Worm (Caenorhabditis elegans) whole organism, early embryonic: Measurements from ENCODE around the gene srw-10.

Experiments used
- B0310.2 ChIP-seq: sonication (generic microtip); optimal IDR thresholded peaks from 2 replicates; lab custom pipeline; 2016; ENCODE audit warnings: mild to moderate bottlenecking, missing genetic modification characterization, missing compliant biosample characterization
- F13C5.2 ChIP-seq: sonication (generic microtip); optimal IDR thresholded peaks from 2 replicates; lab custom pipeline; 2017; ENCODE audit warnings: mild to moderate bottlenecking, missing genetic modification characterization, inconsistent platforms, missing compliant biosample characterization
- aly-1 ChIP-seq: sonication (generic microtip); optimal IDR thresholded peaks from 2 replicates; lab custom pipeline; 2016; ENCODE audit warnings: missing genetic modification characterization, missing compliant biosample characterization
- ama-1 ChIP-seq: fragments of 150-350 bp; optimal IDR thresholded peaks from 2 replicates; lab custom pipeline; 2014
- ceh-13 ChIP-seq: fragments of 200-800 bp; sonication (Bioruptor generic); optimal IDR thresholded peaks from 2 replicates; lab custom pipeline; 2018; ENCODE audit warnings: mild to moderate bottlenecking, missing genetic modification characterization, missing compliant biosample characterization
- ceh-36 ChIP-seq: sonication (generic microtip); optimal IDR thresholded peaks from 2 replicates; lab custom pipeline; 2016; ENCODE audit warnings: missing genetic modification characterization, inconsistent platforms, missing compliant biosample characterization
- ets-7 ChIP-seq: sonication (generic microtip); optimal IDR thresholded peaks from 2 replicates; lab custom pipeline; 2016; ENCODE audit warnings: missing genotype, missing genetic modification characterization, missing compliant biosample characterization
- flt-1 ChIP-seq: fragments of 200-800 bp; sonication (Bioruptor generic); IDR thresholded peaks from 2 replicates; pipeline ENCODE4 v1.3.6; 2022; ENCODE audit warnings: missing genetic modification characterization, missing compliant biosample characterization
- hmbx-1 ChIP-seq: sonication (generic microtip); optimal IDR thresholded peaks from 2 replicates; lab custom pipeline; 2016; ENCODE audit warnings: mild to moderate bottlenecking, missing genetic modification characterization, missing compliant biosample characterization
- hmg-4 ChIP-seq: fragments of 200-800 bp; sonication (Bioruptor generic); optimal IDR thresholded peaks from 2 replicates; lab custom pipeline; 2018; ENCODE audit warnings: mild to moderate bottlenecking, missing genetic modification characterization, missing compliant biosample characterization
- hnd-1 ChIP-seq: sonication (generic microtip); optimal IDR thresholded peaks from 2 replicates; lab custom pipeline; 2016; ENCODE audit warnings: missing genetic modification characterization, missing compliant biosample characterization
- pes-1 ChIP-seq: fragments of 200-800 bp; sonication (Bioruptor generic); IDR thresholded peaks from 2 replicates; pipeline ENCODE4 v1.3.6; 2022; ENCODE audit warnings: missing genetic modification reagents, missing genetic modification characterization, missing compliant biosample characterization
- scrt-1 ChIP-seq: fragments of 200-800 bp; sonication (Bioruptor generic); IDR thresholded peaks from 2 replicates; pipeline ENCODE4 v1.3.6; 2022; ENCODE audit warnings: missing genetic modification characterization, missing compliant biosample characterization
- sea-1 ChIP-seq: fragments of 200-800 bp; sonication (Bioruptor generic); conservative IDR thresholded peaks from 2 replicates; pipeline ENCODE4 v1.3.6; 2022; ENCODE audit warnings: missing genetic modification characterization, missing compliant biosample characterization
- tbx-11 ChIP-seq: fragments of 200-800 bp; sonication (Bioruptor generic); IDR thresholded peaks from 2 replicates; pipeline ENCODE4 v1.3.6; 2022; ENCODE audit warnings: missing genetic modification characterization, missing compliant biosample characterization
- tbx-37 ChIP-seq: fragments of 200-800 bp; sonication (Bioruptor generic); conservative IDR thresholded peaks from 2 replicates; pipeline ENCODE4 v1.3.6; 2022; ENCODE audit warnings: missing genetic modification reagents, missing genetic modification characterization, missing compliant biosample characterization
- tra-4 ChIP-seq: sonication (generic microtip); optimal IDR thresholded peaks from 2 replicates; lab custom pipeline; 2017; ENCODE audit warnings: missing genetic modification characterization, missing compliant biosample characterization

The srw-10 gene

ce11 chrIII:12738935-12739334, 16.2 kb upstream of the srw-10 start:
- no peak for TF ChIP-seq tbx-11 (GFP tag; lab: Robert Waterston, UW)
- no peak for TF ChIP-seq ama-1 (lab: Kevin White, UChicago)
- TF ChIP-seq F13C5.2 = no peak
- no peak for TF ChIP-seq flt-1 (GFP tag; lab: Robert Waterston, UW)
- no peak for TF ChIP-seq tra-4 (tag; lab: Kevin White, UChicago)
- TF ChIP-seq pes-1 = no peak
- TF ChIP-seq hmg-4 (GFP tag; lab: Kevin White, UChicago) = no peak
- no peak for TF ChIP-seq B0310.2 (tag; lab: Kevin White, UChicago)
- TF ChIP-seq hnd-1 (tag; lab: Kevin White, UChicago) = no peak

DNA sequence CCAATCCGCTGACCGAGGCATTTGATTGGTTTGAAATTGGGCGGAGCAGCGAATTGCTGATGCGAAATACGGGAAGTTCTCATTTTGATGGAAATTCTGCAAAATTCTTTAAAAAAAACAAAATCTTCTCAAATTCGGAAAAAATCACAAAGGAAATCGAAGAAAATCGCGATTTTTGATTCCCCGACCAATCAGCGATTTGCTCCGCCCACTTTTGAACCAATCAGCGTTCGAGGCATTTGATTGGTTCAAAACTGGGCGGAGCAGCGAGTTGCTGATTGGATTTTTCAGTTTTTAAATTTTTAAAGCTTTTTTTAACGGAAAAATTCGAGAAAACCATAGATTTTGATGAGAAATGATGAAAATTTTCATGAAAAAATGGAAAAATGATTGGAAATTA, 14.8 kb upstream of the srw-10 start:
- no peak for TF ChIP-seq ceh-36 (tag; lab: Kevin White, UChicago)
- TF ChIP-seq hmbx-1 (tag; lab: Kevin White, UChicago) = no peak
- no peak for TF ChIP-seq pes-1
- TF ChIP-seq tbx-11 (GFP tag; lab: Robert Waterston, UW) = no peak

DNA sequence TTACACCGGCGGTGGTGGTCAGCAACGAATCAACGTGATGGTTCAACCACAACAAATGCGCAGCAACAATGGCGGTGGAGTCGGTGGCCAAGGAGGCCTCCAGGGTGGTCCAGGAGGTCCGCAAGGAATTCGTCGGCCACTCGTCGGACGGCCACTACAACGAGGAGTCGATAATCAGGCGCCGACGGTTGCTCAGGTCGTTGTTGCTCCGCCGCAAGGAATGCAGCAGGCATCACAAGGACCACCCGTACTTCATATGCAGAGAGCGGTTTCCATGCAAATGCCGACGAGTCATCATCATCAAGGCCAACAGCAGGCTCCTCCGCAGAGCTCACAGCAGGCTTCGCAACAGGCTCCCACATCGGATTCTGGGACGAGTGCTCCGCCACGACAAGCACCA, 11.6 kb upstream of the srw-10 start:
- no peak for TF ChIP-seq tra-4 (tag; lab: Kevin White, UChicago)
- TF ChIP-seq tbx-37 = no peak
- TF ChIP-seq hmbx-1 (tag; lab: Kevin White, UChicago) = no peak
- TF ChIP-seq flt-1 (GFP tag; lab: Robert Waterston, UW) = no peak
- TF ChIP-seq B0310.2 (tag; lab: Kevin White, UChicago) = no peak
- no peak for TF ChIP-seq sea-1
- no peak for TF ChIP-seq F13C5.2
- TF ChIP-seq hnd-1 (tag; lab: Kevin White, UChicago) = no peak
- TF ChIP-seq ceh-36 (tag; lab: Kevin White, UChicago) = no peak
- TF ChIP-seq scrt-1 = no peak
- no peak for TF ChIP-seq tbx-11 (GFP tag; lab: Robert Waterston, UW)
- TF ChIP-seq ets-7 (tag; lab: Kevin White, UChicago) = no peak
- TF ChIP-seq ama-1 (lab: Kevin White, UChicago) = no peak
- no peak for TF ChIP-seq hmg-4 (GFP tag; lab: Kevin White, UChicago)
- no peak for TF ChIP-seq aly-1
- TF ChIP-seq pes-1 = no peak
- no peak for TF ChIP-seq ceh-13

- TF ChIP-seq tbx-37 (no peak), hmg-4 (GFP tag; lab: Kevin White, UChicago) (no peak), tbx-11 (GFP tag; lab: Robert Waterston, UW) (no peak), ceh-13 (no peak)
Measured at ce11 chrIII:12746369-12746855, 8.7 kb upstream of the srw-10 start, which contains the start of gene Y111B2A.21. Gene Y111B2A.21, plus strand, starts transcription at chrIII:12746419.

ce11 chrIII:12750831-12751230, 4.3 kb upstream of the srw-10 start, which contains the start of the genes irld-60 and irld-20:
Gene irld-60, minus strand, starts transcription at chrIII:12750931.
Gene irld-20, plus strand, starts transcription at chrIII:12751109.
- no peak for TF ChIP-seq ets-7 (tag; lab: Kevin White, UChicago)
- no peak for TF ChIP-seq scrt-1
- no peak for TF ChIP-seq ceh-13
- TF ChIP-seq pes-1 = no peak

- no peak for TF ChIP-seq tbx-11 (GFP tag; lab: Robert Waterston, UW)
- no peak for TF ChIP-seq scrt-1
- no peak for TF ChIP-seq hmbx-1 (tag; lab: Kevin White, UChicago)
- TF ChIP-seq ama-1 (lab: Kevin White, UChicago) = no peak
- TF ChIP-seq hnd-1 (tag; lab: Kevin White, UChicago) = no peak
- TF ChIP-seq hmg-4 (GFP tag; lab: Kevin White, UChicago) = no peak
- no peak for TF ChIP-seq tra-4 (tag; lab: Kevin White, UChicago)
- no peak for TF ChIP-seq sea-1
- TF ChIP-seq aly-1 = no peak
- TF ChIP-seq F13C5.2 = no peak
- no peak for TF ChIP-seq ets-7 (tag; lab: Kevin White, UChicago)
- TF ChIP-seq B0310.2 (tag; lab: Kevin White, UChicago) = no peak
- no peak for TF ChIP-seq ceh-13
- no peak for TF ChIP-seq tbx-37
- no peak for TF ChIP-seq flt-1 (GFP tag; lab: Robert Waterston, UW)
- TF ChIP-seq ceh-36 (tag; lab: Kevin White, UChicago) = no peak
- TF ChIP-seq pes-1 = no peak
Measured at ce11 chrIII:12757367-12757766, 2.2 kb downstream of the srw-10 start, which contains the start of gene srw-9. Gene srw-9, plus strand, starts transcription at chrIII:12757667.

DNA sequence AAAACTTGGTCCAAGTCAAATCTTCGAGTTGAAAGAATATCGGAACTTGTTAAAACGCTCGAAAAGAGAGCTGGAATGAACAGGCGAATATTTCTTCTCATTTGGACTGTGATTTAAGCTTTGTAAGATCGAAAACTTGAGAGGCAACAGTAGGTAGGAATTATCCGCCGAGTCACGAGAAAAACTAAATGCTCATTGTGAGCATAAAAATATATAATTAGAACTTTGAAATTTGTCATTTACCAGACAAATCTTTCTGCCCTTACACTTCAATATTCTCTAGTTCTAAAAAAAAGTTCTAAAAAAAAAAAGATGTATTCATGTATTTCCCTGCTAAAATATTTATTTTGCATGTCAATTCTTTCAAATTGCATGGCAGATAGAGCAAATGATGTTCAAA, 9.1 kb downstream of the srw-10 start, which contains the start of the genes irld-19 and irld-61:
TSS of gene irld-19 (minus strand) at position 101 of the 400 bp plus-strand sequence.
TSS of gene irld-61 (plus strand) at position 313 of the 400 bp plus-strand sequence.
- TF ChIP-seq aly-1 (no peak), B0310.2 (tag; lab: Kevin White, UChicago) (no peak), pes-1 (no peak), hnd-1 (tag; lab: Kevin White, UChicago) (no peak), ceh-13 (no peak), sea-1 (no peak), hmg-4 (GFP tag; lab: Kevin White, UChicago) (no peak), hmbx-1 (tag; lab: Kevin White, UChicago) (no peak), tra-4 (tag; lab: Kevin White, UChicago) (no peak), flt-1 (GFP tag; lab: Robert Waterston, UW) (no peak), ama-1 (lab: Kevin White, UChicago) (no peak), ceh-36 (tag; lab: Kevin White, UChicago) (no peak), tbx-11 (GFP tag; lab: Robert Waterston, UW) (no peak), ets-7 (tag; lab: Kevin White, UChicago) (no peak), tbx-37 (no peak), scrt-1 (no peak), F13C5.2 (no peak)

DNA sequence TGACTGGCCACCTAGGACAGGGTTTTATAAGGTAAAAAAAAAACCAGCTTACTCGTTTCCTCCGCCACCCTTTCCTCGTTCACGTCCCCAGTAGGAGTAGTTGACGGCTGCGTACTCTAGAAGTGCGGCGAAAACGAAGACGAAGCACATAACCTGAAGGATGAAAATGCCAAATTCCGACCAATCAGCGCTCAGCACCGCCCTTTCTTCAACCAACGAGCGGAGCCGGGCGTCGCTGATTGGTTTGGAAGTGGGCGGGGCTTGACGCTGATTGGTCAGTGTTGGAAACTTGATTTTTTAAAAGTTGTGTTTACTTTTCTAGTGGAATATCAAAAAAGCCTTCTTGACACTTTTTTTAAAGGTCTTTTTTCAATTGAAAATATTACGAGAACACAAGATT, 18.6 kb downstream of the srw-10 start:
- TF ChIP-seq flt-1 (GFP tag; lab: Robert Waterston, UW) (no peak), ceh-13 (no peak), F13C5.2 (no peak), ceh-36 (tag; lab: Kevin White, UChicago) (no peak), sea-1 (no peak), hnd-1 (tag; lab: Kevin White, UChicago) (no peak), tbx-11 (GFP tag; lab: Robert Waterston, UW) (no peak), B0310.2 (tag; lab: Kevin White, UChicago) (no peak)
